Worm (Caenorhabditis elegans) whole organism, early embryonic: ENCODE data around the gene F20D1.22.

Experiments used
- B0310.2 ChIP-seq: sonication (generic microtip); optimal IDR thresholded peaks from 2 replicates; lab custom pipeline; 2016; ENCODE audit warnings: mild to moderate bottlenecking, missing genetic modification characterization, missing compliant biosample characterization
- F13C5.2 ChIP-seq: sonication (generic microtip); optimal IDR thresholded peaks from 2 replicates; lab custom pipeline; 2017; ENCODE audit warnings: mild to moderate bottlenecking, missing genetic modification characterization, inconsistent platforms, missing compliant biosample characterization
- aly-1 ChIP-seq: sonication (generic microtip); optimal IDR thresholded peaks from 2 replicates; lab custom pipeline; 2016; ENCODE audit warnings: missing genetic modification characterization, missing compliant biosample characterization
- ama-1 ChIP-seq: fragments of 150-350 bp; optimal IDR thresholded peaks from 2 replicates; lab custom pipeline; 2014
- ceh-13 ChIP-seq: fragments of 200-800 bp; sonication (Bioruptor generic); optimal IDR thresholded peaks from 2 replicates; lab custom pipeline; 2018; ENCODE audit warnings: mild to moderate bottlenecking, missing genetic modification characterization, missing compliant biosample characterization
- ceh-36 ChIP-seq: sonication (generic microtip); optimal IDR thresholded peaks from 2 replicates; lab custom pipeline; 2016; ENCODE audit warnings: missing genetic modification characterization, inconsistent platforms, missing compliant biosample characterization
- ets-7 ChIP-seq: sonication (generic microtip); optimal IDR thresholded peaks from 2 replicates; lab custom pipeline; 2016; ENCODE audit warnings: missing genotype, missing genetic modification characterization, missing compliant biosample characterization
- flt-1 ChIP-seq: fragments of 200-800 bp; sonication (Bioruptor generic); IDR thresholded peaks from 2 replicates; pipeline ENCODE4 v1.3.6; 2022; ENCODE audit warnings: missing genetic modification characterization, missing compliant biosample characterization
- hmbx-1 ChIP-seq: sonication (generic microtip); optimal IDR thresholded peaks from 2 replicates; lab custom pipeline; 2016; ENCODE audit warnings: mild to moderate bottlenecking, missing genetic modification characterization, missing compliant biosample characterization
- hmg-4 ChIP-seq: fragments of 200-800 bp; sonication (Bioruptor generic); optimal IDR thresholded peaks from 2 replicates; lab custom pipeline; 2018; ENCODE audit warnings: mild to moderate bottlenecking, missing genetic modification characterization, missing compliant biosample characterization
- hnd-1 ChIP-seq: sonication (generic microtip); optimal IDR thresholded peaks from 2 replicates; lab custom pipeline; 2016; ENCODE audit warnings: missing genetic modification characterization, missing compliant biosample characterization
- pes-1 ChIP-seq: fragments of 200-800 bp; sonication (Bioruptor generic); IDR thresholded peaks from 2 replicates; pipeline ENCODE4 v1.3.6; 2022; ENCODE audit warnings: missing genetic modification reagents, missing genetic modification characterization, missing compliant biosample characterization
- scrt-1 ChIP-seq: fragments of 200-800 bp; sonication (Bioruptor generic); IDR thresholded peaks from 2 replicates; pipeline ENCODE4 v1.3.6; 2022; ENCODE audit warnings: missing genetic modification characterization, missing compliant biosample characterization
- sea-1 ChIP-seq: fragments of 200-800 bp; sonication (Bioruptor generic); conservative IDR thresholded peaks from 2 replicates; pipeline ENCODE4 v1.3.6; 2022; ENCODE audit warnings: missing genetic modification characterization, missing compliant biosample characterization
- tbx-11 ChIP-seq: fragments of 200-800 bp; sonication (Bioruptor generic); IDR thresholded peaks from 2 replicates; pipeline ENCODE4 v1.3.6; 2022; ENCODE audit warnings: missing genetic modification characterization, missing compliant biosample characterization
- tbx-37 ChIP-seq: fragments of 200-800 bp; sonication (Bioruptor generic); conservative IDR thresholded peaks from 2 replicates; pipeline ENCODE4 v1.3.6; 2022; ENCODE audit warnings: missing genetic modification reagents, missing genetic modification characterization, missing compliant biosample characterization
- tra-4 ChIP-seq: sonication (generic microtip); optimal IDR thresholded peaks from 2 replicates; lab custom pipeline; 2017; ENCODE audit warnings: missing genetic modification characterization, missing compliant biosample characterization

F20D1.22 gene

DNA sequence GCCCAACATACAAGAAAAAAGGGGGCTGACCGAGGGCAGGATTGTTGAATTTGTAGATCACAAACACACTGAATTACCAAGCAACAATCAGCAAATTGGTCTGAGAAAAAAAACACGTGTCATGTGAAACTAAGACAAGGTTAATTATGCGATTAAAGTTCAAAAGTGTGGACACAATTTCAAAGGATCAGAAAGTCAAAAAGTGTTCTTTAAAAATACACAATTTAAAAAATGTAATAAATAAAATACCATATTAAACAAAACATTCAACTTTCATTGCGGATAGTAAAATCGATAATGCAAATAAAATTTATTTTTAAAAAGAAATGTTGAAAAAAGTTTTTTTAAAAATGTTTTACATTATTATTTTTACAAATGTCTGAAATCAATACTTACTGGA lies 32.5 kb downstream of the F20D1.22 start, which contains the start of gene cutl-3:
cutl-3 (minus strand) TSS at position 101 of the 400 bp plus-strand sequence.
- no peak for TF ChIP-seq aly-1
- no peak for TF ChIP-seq flt-1 (GFP tag; lab: Robert Waterston, UW)
- TF ChIP-seq hmg-4 (GFP tag; lab: Kevin White, UChicago): no peak
- no peak for TF ChIP-seq ama-1 (lab: Kevin White, UChicago)
- no peak for TF ChIP-seq ets-7 (tag; lab: Kevin White, UChicago)

DNA sequence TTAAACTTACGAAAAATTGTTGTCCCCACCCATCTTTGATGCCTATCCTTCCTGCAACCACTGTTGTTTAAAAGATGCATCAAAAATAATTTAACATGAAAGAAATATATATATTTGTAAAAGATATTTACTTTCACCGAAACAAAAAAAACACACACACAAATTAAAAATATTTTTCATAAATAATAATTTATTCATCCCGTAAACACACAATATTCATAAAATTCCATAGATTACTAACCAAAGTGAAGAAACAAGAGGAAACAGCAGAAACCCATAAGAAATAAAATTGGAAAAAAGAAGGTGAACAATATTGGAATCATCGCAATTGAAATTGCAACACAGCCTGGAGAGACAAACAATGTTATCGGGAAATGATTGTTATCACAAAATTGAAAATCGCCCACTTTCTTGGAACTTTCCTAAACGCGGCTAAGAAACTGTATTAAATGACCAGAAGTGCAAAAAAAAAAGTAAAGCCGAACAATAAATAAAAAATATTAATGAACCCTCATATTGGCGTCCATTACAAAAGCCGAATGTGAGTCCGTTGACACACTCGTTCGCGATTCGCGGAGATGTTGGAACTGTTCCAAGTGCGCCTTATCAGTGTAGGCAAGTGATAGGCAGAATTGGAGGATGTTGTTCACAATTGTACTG lies 37.4 kb downstream of the F20D1.22 start, which contains the start of gene slc-25A18.1:
slc-25A18.1 (minus strand) TSS at position 51 of the 660 bp plus-strand sequence.
- no peak for TF ChIP-seq hmbx-1 (tag; lab: Kevin White, UChicago)
- no peak for TF ChIP-seq tbx-11 (GFP tag; lab: Robert Waterston, UW)
- no peak for TF ChIP-seq flt-1 (GFP tag; lab: Robert Waterston, UW)
- no peak for TF ChIP-seq tbx-37
- no peak for TF ChIP-seq pes-1 (GFP tag; lab: Robert Waterston, UW)
- TF ChIP-seq hmg-4 (GFP tag; lab: Kevin White, UChicago): no peak
- no peak for TF ChIP-seq tra-4
- TF ChIP-seq ets-7 (tag; lab: Kevin White, UChicago): no peak
- TF ChIP-seq ceh-13 (GFP tag; lab: Kevin White, UChicago): no peak
- no peak for TF ChIP-seq ama-1 (lab: Kevin White, UChicago)
- TF ChIP-seq B0310.2 (tag; lab: Kevin White, UChicago): no peak
- TF ChIP-seq ceh-36 (tag; lab: Kevin White, UChicago): no peak
- no peak for TF ChIP-seq sea-1 (GFP tag; lab: Robert Waterston, UW)
- TF ChIP-seq F13C5.2 (tag; lab: Kevin White, UChicago): no peak

DNA sequence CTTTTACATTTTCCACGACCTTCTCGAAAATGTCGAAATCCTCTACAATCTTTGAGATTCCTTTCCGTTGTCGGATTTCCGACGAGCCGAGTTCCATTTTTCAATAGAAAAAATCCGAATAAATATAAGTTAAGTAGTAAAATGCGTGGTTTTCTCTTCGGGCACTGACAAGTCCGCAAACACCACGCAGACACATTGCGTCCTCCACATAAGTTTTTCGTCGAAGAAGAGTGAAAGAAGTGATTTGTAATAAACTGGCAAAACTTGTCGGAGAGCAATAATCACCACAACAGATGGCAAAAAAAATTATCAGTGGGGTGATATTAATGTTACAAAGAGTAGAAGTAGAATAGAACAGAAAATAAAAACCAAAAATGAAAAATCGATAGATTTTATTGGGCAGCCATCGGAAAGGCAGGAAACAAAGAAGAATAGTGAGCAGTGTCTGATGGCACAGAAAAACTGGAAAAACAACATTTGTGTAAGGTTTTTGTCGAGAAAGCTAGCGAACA lies 40.3 kb downstream of the F20D1.22 start, which contains the start of gene ergi-2:
ergi-2 (minus strand) TSS at position 462 of the 512 bp plus-strand sequence.
- TF ChIP-seq ceh-13 (GFP tag; lab: Kevin White, UChicago): no peak
- no peak for TF ChIP-seq flt-1 (GFP tag; lab: Robert Waterston, UW)
- no peak for TF ChIP-seq ets-7 (tag; lab: Kevin White, UChicago)
- TF ChIP-seq sea-1 (GFP tag; lab: Robert Waterston, UW): no peak
- no peak for TF ChIP-seq tra-4
- TF ChIP-seq pes-1 (GFP tag; lab: Robert Waterston, UW): no peak
- no peak for TF ChIP-seq tbx-11 (GFP tag; lab: Robert Waterston, UW)
- TF ChIP-seq ceh-36 (tag; lab: Kevin White, UChicago): no peak
- TF ChIP-seq hnd-1 (tag; lab: Kevin White, UChicago): no peak

DNA sequence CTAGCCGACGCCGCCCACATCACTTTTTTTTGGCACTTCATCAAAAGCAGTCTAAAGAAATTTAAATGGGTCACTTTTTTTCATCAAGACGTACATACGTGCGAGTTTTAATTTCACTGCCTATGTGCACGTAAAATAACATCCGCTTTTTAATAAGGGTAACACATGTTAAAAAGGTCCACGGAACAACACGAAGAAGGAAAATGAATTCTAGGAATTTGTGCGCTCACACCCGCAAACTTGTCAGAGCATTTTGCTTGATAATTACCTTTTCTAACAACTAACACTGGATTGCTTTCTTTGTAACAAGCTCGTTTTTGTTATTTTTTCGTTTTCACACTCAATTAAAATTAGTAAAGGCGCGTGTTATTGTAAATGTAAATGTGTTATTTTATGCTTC lies 42.1 kb downstream of the F20D1.22 start:
- no peak for TF ChIP-seq ceh-36 (tag; lab: Kevin White, UChicago)
- TF ChIP-seq hmg-4 (GFP tag; lab: Kevin White, UChicago): no peak
- no peak for TF ChIP-seq F13C5.2 (tag; lab: Kevin White, UChicago)
- TF ChIP-seq ets-7 (tag; lab: Kevin White, UChicago): no peak
- no peak for TF ChIP-seq B0310.2 (tag; lab: Kevin White, UChicago)
- no peak for TF ChIP-seq pes-1 (GFP tag; lab: Robert Waterston, UW)
- no peak for TF ChIP-seq aly-1
- TF ChIP-seq hnd-1 (tag; lab: Kevin White, UChicago): no peak
- TF ChIP-seq tbx-11 (GFP tag; lab: Robert Waterston, UW): no peak
- no peak for TF ChIP-seq scrt-1 (GFP tag; lab: Robert Waterston, UW)
- TF ChIP-seq ceh-13 (GFP tag; lab: Kevin White, UChicago): no peak

DNA sequence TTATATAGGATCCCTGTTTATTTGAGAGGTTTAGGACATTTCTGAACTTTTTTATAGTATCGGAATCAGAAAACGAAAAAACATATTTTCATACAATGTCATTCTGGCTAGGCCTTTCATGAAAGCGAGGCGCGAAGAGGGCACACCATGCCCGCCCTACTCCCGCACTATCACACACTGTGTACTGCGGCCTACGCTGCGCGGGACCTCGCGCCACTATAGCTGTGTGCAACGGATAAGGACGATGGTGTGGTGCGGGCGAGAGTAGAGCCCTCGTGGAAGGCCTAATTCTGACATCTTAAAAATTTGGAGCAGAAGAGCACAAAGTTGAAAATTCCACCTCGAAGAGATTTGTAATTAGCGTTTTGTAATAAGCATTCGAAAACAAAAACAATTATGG lies 44.3 kb downstream of the F20D1.22 start:
- no peak for TF ChIP-seq ama-1 (lab: Kevin White, UChicago)

DNA sequence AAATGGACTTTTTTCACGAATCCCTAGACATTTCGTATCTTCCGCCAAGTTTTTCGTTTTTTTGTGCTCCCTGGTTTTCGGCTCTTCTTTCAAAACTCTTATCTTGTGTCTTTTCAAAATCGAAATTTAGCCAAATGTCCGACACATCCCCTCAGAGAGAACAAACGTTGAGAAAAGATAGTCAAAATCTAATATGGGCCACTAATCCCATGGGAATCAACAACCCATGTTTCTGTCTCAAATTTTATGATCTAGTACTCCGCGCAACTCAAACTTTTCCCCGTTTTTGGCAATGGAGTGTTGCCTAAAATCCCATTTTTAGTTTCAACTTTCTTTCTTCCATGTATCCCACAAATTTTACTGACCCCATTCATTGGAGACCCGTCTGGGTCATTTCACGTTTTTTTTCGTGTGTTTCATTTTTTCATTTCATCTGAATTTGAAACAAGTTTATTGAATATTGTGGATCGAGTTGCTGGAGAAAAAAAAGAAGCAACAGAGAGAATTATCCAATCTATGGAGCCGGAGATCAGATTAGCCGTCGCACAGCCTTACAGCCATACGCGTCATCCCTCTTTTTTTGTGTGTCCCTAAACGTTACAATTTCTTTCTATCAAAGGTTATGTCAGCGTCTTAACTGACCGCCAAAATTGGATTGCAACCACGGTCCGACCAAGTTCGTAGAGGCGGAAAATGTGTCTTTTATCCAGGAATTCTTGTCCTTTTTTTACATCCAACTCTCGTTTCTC lies 45.1 kb downstream of the F20D1.22 start:
- no peak for TF ChIP-seq flt-1 (GFP tag; lab: Robert Waterston, UW)
- no peak for TF ChIP-seq hnd-1 (tag; lab: Kevin White, UChicago)
- TF ChIP-seq tbx-37: no peak
- no peak for TF ChIP-seq scrt-1 (GFP tag; lab: Robert Waterston, UW)
- TF ChIP-seq B0310.2 (tag; lab: Kevin White, UChicago): no peak
- no peak for TF ChIP-seq tbx-11 (GFP tag; lab: Robert Waterston, UW)
- no peak for TF ChIP-seq F13C5.2 (tag; lab: Kevin White, UChicago)
- no peak for TF ChIP-seq ceh-13 (GFP tag; lab: Kevin White, UChicago)
- no peak for TF ChIP-seq ama-1 (lab: Kevin White, UChicago)
- TF ChIP-seq hmbx-1 (tag; lab: Kevin White, UChicago): no peak
- TF ChIP-seq aly-1: no peak
- no peak for TF ChIP-seq sea-1 (GFP tag; lab: Robert Waterston, UW)
- no peak for TF ChIP-seq hmg-4 (GFP tag; lab: Kevin White, UChicago)
- no peak for TF ChIP-seq ceh-36 (tag; lab: Kevin White, UChicago)
- no peak for TF ChIP-seq ets-7 (tag; lab: Kevin White, UChicago)
- no peak for TF ChIP-seq pes-1 (GFP tag; lab: Robert Waterston, UW)

DNA sequence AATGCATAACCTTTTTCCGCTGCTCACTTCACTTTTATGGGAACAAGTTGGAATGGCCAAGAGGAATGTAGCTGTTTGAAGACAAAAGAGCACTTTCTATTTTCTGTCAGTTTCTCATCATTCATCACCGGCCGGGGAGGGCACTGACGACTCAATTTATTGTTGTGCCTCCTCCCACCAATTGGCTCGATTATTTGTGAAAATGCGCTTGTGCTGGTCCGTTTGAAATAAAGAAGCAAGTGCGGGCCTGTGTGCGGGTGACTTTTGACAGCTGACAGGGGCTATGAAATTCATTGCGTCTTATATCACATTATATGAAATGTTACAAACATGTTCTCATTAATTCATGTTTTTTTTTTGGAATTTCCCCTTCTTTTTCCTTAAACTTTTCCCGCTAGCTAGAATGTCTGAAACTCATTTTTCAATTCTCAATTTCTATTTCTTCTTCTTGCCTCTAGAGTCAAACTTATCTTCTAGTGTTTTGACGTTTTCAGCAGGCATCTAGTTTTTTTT lies 47.4 kb downstream of the F20D1.22 start:
- TF ChIP-seq hmbx-1 (tag; lab: Kevin White, UChicago) (no peak), flt-1 (GFP tag; lab: Robert Waterston, UW) (no peak), sea-1 (GFP tag; lab: Robert Waterston, UW) (no peak), scrt-1 (GFP tag; lab: Robert Waterston, UW) (no peak), tbx-37 (no peak), hnd-1 (tag; lab: Kevin White, UChicago) (no peak), ets-7 (tag; lab: Kevin White, UChicago) (no peak)
